Worm (Caenorhabditis elegans) whole organism, L2 larva: ENCODE results near the gene dis-3.
A peak's percentile ranks its signal among the peaks of the same experiment; 100 is the strongest.

ENCODE experiments used
- C34F6.9 ChIP-seq: fragments of 150-350 bp; optimal IDR thresholded peaks from 2 replicates; lab custom pipeline; 2014; ENCODE audit warnings: missing biosample characterization, missing genetic modification characterization
- F13H6.1 ChIP-seq: sonication (generic microtip); optimal IDR thresholded peaks from 2 replicates; lab custom pipeline; 2016; ENCODE audit warnings: missing genetic modification characterization, missing compliant biosample characterization
- R02D3.7 ChIP-seq: fragments of 150-350 bp; optimal IDR thresholded peaks from 2 replicates; lab custom pipeline; 2014; ENCODE audit warnings: missing biosample characterization, missing genetic modification characterization
- Y55F3AM.14 ChIP-seq: fragments of 200-800 bp; sonication (Bioruptor generic); optimal IDR thresholded peaks from 2 replicates; lab custom pipeline; 2018; ENCODE audit warnings: mild to moderate bottlenecking, missing genetic modification characterization, missing compliant biosample characterization
- ZK546.5 ChIP-seq: sonication (generic microtip); optimal IDR thresholded peaks from 2 replicates; lab custom pipeline; 2017; ENCODE audit warnings: missing biosample characterization, missing genetic modification characterization
- alr-1 ChIP-seq: fragments of 150-350 bp; optimal IDR thresholded peaks from 2 replicates; lab custom pipeline; 2014; ENCODE audit warnings: missing biosample characterization, missing genetic modification characterization
- aly-2 ChIP-seq: fragments of 150-350 bp; optimal IDR thresholded peaks from 2 replicates; lab custom pipeline; 2014; ENCODE audit warnings: missing biosample characterization, missing genetic modification characterization
- ama-1 ChIP-seq: fragments of 150-350 bp; optimal IDR thresholded peaks from 2 replicates; lab custom pipeline; 2018; ENCODE audit warnings: inconsistent platforms
- blmp-1 ChIP-seq: sonication (generic microtip); optimal IDR thresholded peaks from 2 replicates; lab custom pipeline; 2017; ENCODE audit warnings: missing genetic modification characterization, mild to moderate bottlenecking, missing compliant biosample characterization, antibody characterized with exemption, moderate library complexity; ENCODE audit not compliant: insufficient read depth
- ceh-16 ChIP-seq: fragments of 150-350 bp; optimal IDR thresholded peaks from 2 replicates; lab custom pipeline; 2014; ENCODE audit warnings: missing biosample characterization, missing genetic modification characterization
- ceh-82 ChIP-seq: fragments of 150-350 bp; optimal IDR thresholded peaks from 2 replicates; lab custom pipeline; 2014; ENCODE audit warnings: missing biosample characterization, missing genetic modification characterization
- crh-2 ChIP-seq: sonication (generic microtip); optimal IDR thresholded peaks from 2 replicates; lab custom pipeline; 2017; ENCODE audit warnings: missing biosample characterization, missing genetic modification characterization
- dmd-4 ChIP-seq: sonication (generic microtip); optimal IDR thresholded peaks from 2 replicates; lab custom pipeline; 2017; ENCODE audit warnings: missing biosample characterization, missing genetic modification characterization
- egl-27 ChIP-seq: sonication (generic microtip); optimal IDR thresholded peaks from 3 replicates; lab custom pipeline; 2017; ENCODE audit warnings: missing biosample characterization, missing genetic modification reagents, missing genetic modification characterization
- elt-1 ChIP-seq: fragments of 150-350 bp; optimal IDR thresholded peaks from 2 replicates; lab custom pipeline; 2014; ENCODE audit warnings: missing biosample characterization, missing genetic modification characterization
- elt-3 ChIP-seq: sonication (generic microtip); optimal IDR thresholded peaks from 2 replicates; lab custom pipeline; 2017; ENCODE audit warnings: missing biosample characterization, missing genetic modification characterization
- fos-1 ChIP-seq: fragments of 150-350 bp; optimal IDR thresholded peaks from 2 replicates; lab custom pipeline; 2014; ENCODE audit warnings: missing biosample characterization, missing genetic modification characterization
- gmeb-1 ChIP-seq: fragments of 150-350 bp; optimal IDR thresholded peaks from 2 replicates; lab custom pipeline; 2014; ENCODE audit warnings: missing biosample characterization, missing genetic modification characterization
- lin-11 ChIP-seq: fragments of 150-350 bp; sonication (generic microtip); optimal IDR thresholded peaks from 2 replicates; lab custom pipeline; 2014; ENCODE audit warnings: missing biosample characterization, missing genetic modification characterization, inconsistent platforms, mixed read lengths
- lin-13 ChIP-seq: fragments of 150-350 bp; optimal IDR thresholded peaks from 2 replicates; lab custom pipeline; 2014; ENCODE audit warnings: missing biosample characterization, missing genetic modification reagents, missing genetic modification characterization
- lin-39 ChIP-seq: fragments of 150-350 bp; optimal IDR thresholded peaks from 2 replicates; lab custom pipeline; 2014; ENCODE audit warnings: missing biosample characterization, missing genetic modification reagents, missing genetic modification characterization
- lsy-2 ChIP-seq, 2 experiments: fragments of 150-350 bp in 1 of 2; sonication (generic microtip) in 1 of 2; optimal IDR thresholded peaks; 2 replicates each; lab custom pipeline; 2014 to 2017; ENCODE audit warnings: missing biosample characterization in 2 of 2, missing genetic modification characterization in 2 of 2
- mab-5 ChIP-seq: fragments of 150-350 bp; optimal IDR thresholded peaks from 2 replicates; lab custom pipeline; 2014; ENCODE audit warnings: missing biosample characterization, missing genetic modification characterization
- mbf-1 ChIP-seq: sonication (generic microtip); optimal IDR thresholded peaks from 2 replicates; lab custom pipeline; 2017; ENCODE audit warnings: missing biosample characterization, missing genetic modification characterization
- mdl-1 ChIP-seq, 2 experiments: fragments of 150-350 bp in 1 of 2; sonication (generic microtip) in 1 of 2; optimal IDR thresholded peaks; 2 replicates each; lab custom pipeline; 2017; ENCODE audit warnings: missing biosample characterization in 2 of 2, missing genetic modification characterization in 2 of 2
- nhr-10 ChIP-seq: sonication (generic microtip); optimal IDR thresholded peaks from 2 replicates; lab custom pipeline; 2017; ENCODE audit warnings: missing biosample characterization, missing genetic modification characterization
- nhr-11 ChIP-seq: fragments of 150-350 bp; optimal IDR thresholded peaks from 2 replicates; lab custom pipeline; 2014; ENCODE audit warnings: missing biosample characterization, missing genetic modification characterization
- nhr-12 ChIP-seq: fragments of 150-350 bp; optimal IDR thresholded peaks from 2 replicates; lab custom pipeline; 2014; ENCODE audit warnings: missing biosample characterization, missing genetic modification characterization
- nhr-129 ChIP-seq: fragments of 150-350 bp; optimal IDR thresholded peaks from 2 replicates; lab custom pipeline; 2014; ENCODE audit warnings: missing biosample characterization, missing genetic modification characterization
- nhr-21 ChIP-seq: fragments of 150-350 bp; optimal IDR thresholded peaks from 2 replicates; lab custom pipeline; 2014; ENCODE audit warnings: missing biosample characterization, missing genetic modification characterization
- nhr-23 ChIP-seq: fragments of 150-350 bp; optimal IDR thresholded peaks from 2 replicates; lab custom pipeline; 2014; ENCODE audit warnings: missing biosample characterization, missing genetic modification reagents, missing genetic modification characterization
- nhr-237 ChIP-seq: fragments of 150-350 bp; optimal IDR thresholded peaks from 2 replicates; lab custom pipeline; 2014; ENCODE audit warnings: missing biosample characterization, missing genetic modification characterization
- nhr-25 ChIP-seq: fragments of 150-350 bp; sonication (generic microtip); optimal IDR thresholded peaks from 3 replicates; lab custom pipeline; 2014; ENCODE audit warnings: missing biosample characterization, missing genetic modification characterization
- nhr-6 ChIP-seq: fragments of 150-350 bp; optimal IDR thresholded peaks from 2 replicates; lab custom pipeline; 2014; ENCODE audit warnings: missing biosample characterization, missing genetic modification characterization
- nhr-77 ChIP-seq: fragments of 150-350 bp; optimal IDR thresholded peaks from 2 replicates; lab custom pipeline; 2014; ENCODE audit warnings: missing biosample characterization, missing genetic modification characterization
- peb-1 ChIP-seq: fragments of 150-350 bp; optimal IDR thresholded peaks from 2 replicates; lab custom pipeline; 2014; ENCODE audit warnings: missing biosample characterization, missing genetic modification characterization
- sem-4 ChIP-seq: fragments of 150-350 bp; optimal IDR thresholded peaks from 2 replicates; lab custom pipeline; 2014; ENCODE audit warnings: missing biosample characterization, missing genetic modification reagents, missing genetic modification characterization
- skn-1 ChIP-seq: sonication (generic microtip); optimal IDR thresholded peaks from 2 replicates; lab custom pipeline; 2017; ENCODE audit warnings: missing biosample characterization, missing genetic modification characterization
- sma-3 ChIP-seq: sonication (generic microtip); optimal IDR thresholded peaks from 2 replicates; lab custom pipeline; 2016; ENCODE audit warnings: missing genetic modification reagents, missing genetic modification characterization, missing compliant biosample characterization
- sma-9 ChIP-seq, 2 experiments: fragments of 150-350 bp in 1 of 2; sonication (generic microtip) in 1 of 2; optimal IDR thresholded peaks; 2 replicates each; lab custom pipeline; 2014 to 2016; ENCODE audit warnings: missing genetic modification characterization in 2 of 2, mild to moderate bottlenecking in 1 of 2, missing biosample characterization in 1 of 2, missing compliant biosample characterization in 1 of 2, missing genetic modification reagents in 1 of 2, moderate library complexity in 1 of 2
- snpc-4 ChIP-seq: fragments of 150-350 bp; optimal IDR thresholded peaks from 2 replicates; lab custom pipeline; 2014; ENCODE audit warnings: missing biosample characterization, missing genetic modification characterization
- unc-39 ChIP-seq: fragments of 150-350 bp; optimal IDR thresholded peaks from 2 replicates; lab custom pipeline; 2014; ENCODE audit warnings: missing biosample characterization, missing genetic modification characterization
- unc-55 ChIP-seq: fragments of 150-350 bp; sonication (generic microtip); optimal IDR thresholded peaks from 3 replicates; lab custom pipeline; 2014; ENCODE audit warnings: missing biosample characterization, missing genetic modification reagents, missing genetic modification characterization
- unc-62 ChIP-seq: fragments of 150-350 bp; optimal IDR thresholded peaks from 2 replicates; lab custom pipeline; 2014; ENCODE audit warnings: missing biosample characterization, missing genetic modification reagents, missing genetic modification characterization
- zag-1 ChIP-seq: fragments of 150-350 bp; optimal IDR thresholded peaks from 2 replicates; lab custom pipeline; 2014; ENCODE audit warnings: missing biosample characterization, missing genetic modification characterization
- ztf-1 ChIP-seq: fragments of 200-800 bp; sonication (Bioruptor generic); conservative IDR thresholded peaks from 2 replicates; pipeline ENCODE4 v1.3.6; 2022; ENCODE audit warnings: missing genetic modification characterization, missing compliant biosample characterization
- ztf-11 ChIP-seq: sonication (generic microtip); optimal IDR thresholded peaks from 2 replicates; lab custom pipeline; 2017; ENCODE audit warnings: missing biosample characterization, missing genetic modification characterization
- ztf-4 ChIP-seq: fragments of 150-350 bp; optimal IDR thresholded peaks from 2 replicates; lab custom pipeline; 2014; ENCODE audit warnings: missing biosample characterization, missing genetic modification characterization

The dis-3 gene

DNA sequence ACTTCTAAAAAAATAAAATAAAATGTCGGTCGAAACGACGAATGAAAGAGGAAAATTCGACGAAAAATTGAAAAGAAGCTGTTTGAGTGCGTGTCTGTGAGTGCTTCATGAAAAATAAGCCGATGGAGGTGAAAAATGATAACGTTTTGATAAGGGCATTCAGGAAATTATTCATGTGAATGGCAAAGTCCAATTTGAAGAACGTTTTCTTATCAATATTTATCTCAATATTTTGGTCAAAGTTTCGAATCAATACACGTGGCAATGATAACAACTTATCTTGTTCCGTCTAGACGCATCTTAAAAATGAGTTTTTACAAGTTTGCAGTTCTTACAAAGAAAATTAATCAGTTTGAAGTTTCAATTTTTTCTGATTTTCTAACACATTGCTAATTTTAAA lies 37.8 kb upstream of the dis-3 start (continued):
- TF ChIP-seq ceh-16 (tag; lab: Kevin White, UChicago), result no peak
- no peak for TF ChIP-seq lin-13 (GFP tag; lab: Kevin White, UChicago)
- TF ChIP-seq dmd-4 (tag; lab: Kevin White, UChicago), result no peak
- TF ChIP-seq zag-1 (tag; lab: Kevin White, UChicago), result no peak
- TF ChIP-seq gmeb-1 (tag; lab: Kevin White, UChicago), result no peak
- TF ChIP-seq nhr-10 (tag; lab: Kevin White, UChicago), result no peak
- no peak for TF ChIP-seq mab-5
- no peak for TF ChIP-seq nhr-77 (tag; lab: Kevin White, UChicago)
- TF ChIP-seq Y55F3AM.14 (GFP tag; lab: Kevin White, UChicago), result no peak
- no peak for TF ChIP-seq unc-62 (GFP tag; lab: Kevin White, UChicago)
- TF ChIP-seq nhr-21 (tag; lab: Kevin White, UChicago), result no peak
- TF ChIP-seq R02D3.7 (tag; lab: Kevin White, UChicago), result no peak
- TF ChIP-seq nhr-23 (tag; lab: Kevin White, UChicago), result no peak
- no peak for TF ChIP-seq aly-2 (tag; lab: Kevin White, UChicago)

DNA sequence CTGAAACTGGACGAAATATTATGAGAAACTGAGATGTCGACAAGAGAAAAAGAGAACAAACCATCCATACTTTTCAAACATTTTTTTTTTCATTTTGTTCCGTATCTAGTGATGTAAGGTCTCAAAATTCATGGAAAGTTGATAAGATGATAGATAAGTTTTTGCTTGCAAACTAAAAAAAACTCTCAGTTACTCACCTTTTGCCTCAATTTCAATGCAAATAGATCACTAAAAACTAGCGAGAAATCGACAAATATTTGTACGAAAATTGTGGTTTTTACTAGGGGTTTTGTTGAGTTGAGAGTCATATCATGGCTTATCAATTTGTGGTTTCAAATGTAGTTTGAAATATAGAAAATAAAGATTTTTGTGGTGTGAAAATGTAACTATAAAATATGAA lies 36.2 kb upstream of the dis-3 start:
- TF ChIP-seq skn-1 (no peak), fos-1 (tag; lab: Kevin White, UChicago) (peak; percentile 57)

DNA sequence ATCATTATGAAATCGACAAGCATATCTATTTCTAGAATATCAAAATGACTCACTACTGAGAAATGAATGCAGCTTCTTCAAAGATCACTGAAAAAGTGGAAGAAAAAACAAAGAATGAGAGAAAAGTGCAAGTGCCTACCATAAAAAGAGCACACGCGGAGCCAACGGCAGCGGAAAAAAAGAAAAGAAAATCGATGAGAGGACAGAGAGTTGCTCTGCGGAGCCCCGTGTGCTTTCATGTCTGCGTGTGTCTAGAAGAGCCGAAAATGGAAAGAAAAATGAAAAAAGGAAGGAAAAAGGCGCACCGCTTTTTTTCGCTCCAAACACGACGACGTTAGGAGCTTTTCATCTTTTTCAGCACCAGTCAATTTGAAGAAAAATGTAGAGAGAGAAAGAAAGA lies 34.3 kb upstream of the dis-3 start, which contains the start of gene ipla-7:
Gene ipla-7 (minus strand): TSS at position 122 of the 400 bp plus-strand sequence.
- TF ChIP-seq nhr-11 (no peak), aly-2 (tag; lab: Kevin White, UChicago) (no peak), sem-4 (tag; lab: Kevin White, UChicago) (no peak), nhr-129 (tag; lab: Kevin White, UChicago) (peak; percentile 11), nhr-12 (tag; lab: Kevin White, UChicago) (no peak), nhr-6 (tag; lab: Kevin White, UChicago) (no peak), ceh-16 (tag; lab: Kevin White, UChicago) (no peak), peb-1 (tag; lab: Kevin White, UChicago) (no peak), unc-55 (GFP tag; lab: Kevin White, UChicago) (peak; percentile 29), sma-3 (no peak), nhr-237 (tag; lab: Kevin White, UChicago) (no peak), F13H6.1 (tag; lab: Kevin White, UChicago) (peak; percentile 29), ztf-1 (no peak), ceh-82 (tag; lab: Kevin White, UChicago) (no peak), ama-1 (no peak), nhr-10 (tag; lab: Kevin White, UChicago) (no peak), C34F6.9 (tag; lab: Kevin White, UChicago) (peak; percentile 70), R02D3.7 (tag; lab: Kevin White, UChicago) (no peak), fos-1 (tag; lab: Kevin White, UChicago) (peak; percentile 62), mab-5 (no peak), skn-1 (no peak), mbf-1 (tag; lab: Kevin White, UChicago) (no peak), crh-2 (peak; percentile 62), nhr-77 (tag; lab: Kevin White, UChicago) (no peak), alr-1 (tag; lab: Kevin White, UChicago) (no peak), gmeb-1 (tag; lab: Kevin White, UChicago) (no peak), zag-1 (tag; lab: Kevin White, UChicago) (peak; percentile 31), nhr-25 (tag; lab: Kevin White, UChicago) (no peak), ztf-4 (tag; lab: Kevin White, UChicago) (no peak), ztf-11 (no peak), lsy-2 (tag; optimal IDR thresholded peaks at IDR 0.05; lab: Kevin White, UChicago) (peak in 1 of 2 experiments; percentile 21), mdl-1 (tag; optimal IDR thresholded peaks at IDR 0.05; lab: Kevin White, UChicago) (peak in 1 of 2 experiments; percentile 33), lin-39 (no peak), Y55F3AM.14 (GFP tag; lab: Kevin White, UChicago) (no peak), ZK546.5 (tag; lab: Kevin White, UChicago) (no peak), dmd-4 (tag; lab: Kevin White, UChicago) (no peak), blmp-1 (no peak), egl-27 (tag; lab: Kevin White, UChicago) (no peak), snpc-4 (tag; lab: Kevin White, UChicago) (peak; percentile 5), unc-62 (GFP tag; lab: Kevin White, UChicago) (no peak), lin-11 (tag; lab: Kevin White, UChicago) (no peak), nhr-23 (tag; lab: Kevin White, UChicago) (no peak), nhr-21 (tag; lab: Kevin White, UChicago) (no peak), lin-13 (GFP tag; lab: Kevin White, UChicago) (no peak), sma-9 (GFP tag; optimal IDR thresholded peaks at IDR 0.05; lab: Kevin White, UChicago) (no peak), sma-9 (tag; optimal IDR thresholded peaks at IDR 0.05; lab: Kevin White, UChicago) (no peak), elt-3 (tag; lab: Kevin White, UChicago) (no peak), elt-1 (tag; lab: Kevin White, UChicago) (no peak), unc-39 (no peak)
